Fruit fly (Drosophila melanogaster): ENCODE measurements around the gene PTPMT1.

- no peak for TF ChIP-seq Hr38 (GFP tag; optimal IDR thresholded peaks at IDR 0.05)
- peak; percentile 70 for TF ChIP-seq CG1621 (tag; optimal IDR thresholded peaks at IDR 0.05)
- peak; percentile 58 for TF ChIP-seq CG6854 (GFP tag; optimal IDR thresholded peaks at IDR 0.05)
- peak; percentile 71; the same call in 1 of the 2 replicates for TF ChIP-seq CG15336 (GFP tag; IDR thresholded peaks at IDR 0.05)
- peak; percentile 78 for TF ChIP-seq Eip75B (GFP tag; optimal IDR thresholded peaks at IDR 0.05)
- peak; percentile 80 for TF ChIP-seq CG10631 (GFP tag; optimal IDR thresholded peaks at IDR 0.05)
- TF ChIP-seq CG8119 (GFP tag; IDR thresholded peaks at IDR 0.05): peak; percentile 79
- TF ChIP-seq Sox15 (GFP tag; optimal IDR thresholded peaks at IDR 0.05): peak; percentile 46
- no peak for TF ChIP-seq Blimp-1 (GFP tag; optimal IDR thresholded peaks at IDR 0.05)
- peak; percentile 47 for TF ChIP-seq cyc (GFP tag; optimal IDR thresholded peaks at IDR 0.05)
- peak; percentile 73 for TF ChIP-seq esn (GFP tag; optimal IDR thresholded peaks at IDR 0.05)
- peak; percentile 53 for TF ChIP-seq Sox102F (GFP tag; optimal IDR thresholded peaks at IDR 0.05)
- TF ChIP-seq Ets96B (tag; optimal IDR thresholded peaks at IDR 0.05): peak; percentile 79
Measured at dm6 chr3R:23788406-23789021, 30.4 kb downstream of the PTPMT1 start.

All from whole organism, prepupa.